Fruit fly (Drosophila melanogaster): ENCODE data around the gene CTCF.

The CTCF gene

DNA sequence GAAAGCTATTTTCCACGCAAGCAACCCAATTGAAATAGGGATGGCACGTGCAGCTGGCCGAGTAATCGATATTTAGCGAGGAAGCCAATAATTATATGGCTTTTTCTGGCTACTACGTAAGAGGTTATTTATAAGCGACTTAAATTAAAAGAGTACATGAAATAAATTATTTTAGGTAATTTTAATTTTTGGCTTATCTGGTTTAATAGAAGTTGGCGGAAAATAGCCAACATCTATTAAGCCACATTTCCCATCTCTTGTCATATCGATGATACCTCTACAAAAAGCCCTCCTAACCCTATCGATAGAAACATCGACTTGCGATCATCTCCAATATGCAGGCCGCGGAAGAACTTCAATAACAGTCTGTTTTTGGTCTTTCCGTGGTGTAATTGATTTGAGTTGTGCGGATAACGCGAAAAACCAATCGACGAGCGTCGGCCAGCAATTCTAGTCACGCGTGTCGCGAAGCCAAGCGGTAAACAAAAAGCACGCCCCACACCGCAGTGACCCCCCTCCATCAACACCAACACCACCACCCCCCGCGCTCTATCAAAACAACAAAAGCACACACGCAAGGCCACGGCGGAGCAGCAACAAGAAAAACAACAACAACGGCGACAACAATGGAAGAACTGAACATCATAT is 8.4 kb downstream of the CTCF start, which contains the start of the genes Srp19 and qm (continued):
- TF ChIP-seq sc (optimal IDR thresholded peaks at IDR 0.05) (no peak), sc (GFP tag; optimal IDR thresholded peaks at IDR 0.05) (no peak), CrebB (tag; optimal IDR thresholded peaks at IDR 0.05) (no peak), CG4707 (GFP tag; optimal IDR thresholded peaks at IDR 0.05) (no peak), pum (GFP tag; optimal IDR thresholded peaks at IDR 0.05) (peak; percentile 57), Bgb (GFP tag; IDR thresholded peaks at IDR 0.05; ENCODE audit: partially characterized antibody) (peak; percentile 81), hbn (GFP tag; IDR thresholded peaks at IDR 0.05; ENCODE audit: partially characterized antibody) (peak; percentile 72), al (GFP tag; IDR thresholded peaks at IDR 0.05) (peak; percentile 56; the same call in 1 of the 2 replicates), Opbp (GFP tag; IDR thresholded peaks at IDR 0.05; ENCODE audit: partially characterized antibody) (peak; percentile 50; the same call in 2 of the 3 replicates), CG31441 (GFP tag; IDR thresholded peaks at IDR 0.05) (peak; percentile 50; the same call in 1 of the 2 replicates), dpn (GFP tag; optimal IDR thresholded peaks at IDR 0.05) (peak; percentile 56 to 65), zen2 (GFP tag; IDR thresholded peaks at IDR 0.05; ENCODE audit: partially characterized antibody) (peak; percentile 60; the same call in 2 of the 3 replicates), nom (GFP tag; optimal IDR thresholded peaks at IDR 0.05) (peak; percentile 65), CG7745 (tag; optimal IDR thresholded peaks at IDR 0.05) (no peak), NK7.1 (GFP tag; optimal IDR thresholded peaks at IDR 0.05) (no peak), corto (GFP tag; optimal IDR thresholded peaks at IDR 0.05) (no peak), Hmx (GFP tag; optimal IDR thresholded peaks at IDR 0.05) (no peak), cas (GFP tag; IDR thresholded peaks at IDR 0.05) (peak; percentile 14; the same call in 1 of the 2 replicates), CG10654 (GFP tag; optimal IDR thresholded peaks at IDR 0.05) (peak; percentile 15), CG11398 (GFP tag; optimal IDR thresholded peaks at IDR 0.05) (no peak), dimm (GFP tag; IDR thresholded peaks at IDR 0.05) (no peak), Mad (GFP tag; optimal IDR thresholded peaks at IDR 0.05) (no peak), Hmr (GFP tag; optimal IDR thresholded peaks at IDR 0.05) (peak; percentile 62), klu (GFP tag; IDR thresholded peaks at IDR 0.05) (peak; percentile 61; the same call in 1 of the 2 replicates), Atf3 (GFP tag; optimal IDR thresholded peaks at IDR 0.05) (peak; percentile 1), Hr39 (optimal IDR thresholded peaks at IDR 0.05) (no peak), ERR (GFP tag; optimal IDR thresholded peaks at IDR 0.05) (no peak), Sox100B (GFP tag; optimal IDR thresholded peaks at IDR 0.05) (no peak), gt (GFP tag; IDR thresholded peaks at IDR 0.05) (no peak), CG5953 (GFP tag; IDR thresholded peaks at IDR 0.05) (no peak), Scr (GFP tag; IDR thresholded peaks at IDR 0.05; ENCODE audit: partially characterized antibody) (peak; percentile 91), sisA (GFP tag; IDR thresholded peaks at IDR 0.05) (peak; percentile 46; the same call in 1 of the 2 replicates), Myb (GFP tag; optimal IDR thresholded peaks at IDR 0.05) (peak; percentile 59), CG7839 (tag; optimal IDR thresholded peaks at IDR 0.05) (peak; percentile 51), ro (GFP tag; IDR thresholded peaks at IDR 0.05) (no peak), zfh2 (GFP tag; optimal IDR thresholded peaks at IDR 0.05) (peak; percentile 76), dan (GFP tag; IDR thresholded peaks at IDR 0.05) (no peak), NC2β (GFP tag; optimal IDR thresholded peaks at IDR 0.05) (no peak), Ets65A (GFP tag) (peak; percentile 97), CG33557 (GFP tag; optimal IDR thresholded peaks at IDR 0.05) (peak; percentile 22), CG13775 (GFP tag; optimal IDR thresholded peaks at IDR 0.05) (peak; percentile 31), CG6272 (GFP tag; IDR thresholded peaks at IDR 0.05) (peak; percentile 34; the same call in 1 of the 2 replicates), CG31365 (tag; optimal IDR thresholded peaks at IDR 0.05) (no peak), salm (tag; optimal IDR thresholded peaks at IDR 0.05) (no peak), ci (GFP tag; IDR thresholded peaks at IDR 0.05) (no peak; the same call in 2 of the 3 replicates), MTF-1 (GFP tag; optimal IDR thresholded peaks at IDR 0.05; ENCODE audit: borderline replicate concordance) (no peak), CG7556 (GFP tag; optimal IDR thresholded peaks at IDR 0.05) (peak; percentile 56), dati (GFP tag; IDR thresholded peaks at IDR 0.05) (no peak), CG1233 (GFP tag; optimal IDR thresholded peaks at IDR 0.05) (peak; percentile 39), trem (tag; optimal IDR thresholded peaks at IDR 0.05) (peak; percentile 6)
